Worm (Caenorhabditis elegans): ENCODE results near the gene srbc-76.
"Not testable (repeated sequence)": the region's sequence is repeated elsewhere in the genome, so short reads cannot be mapped to it uniquely, and the experiment has no call there.

DNA sequence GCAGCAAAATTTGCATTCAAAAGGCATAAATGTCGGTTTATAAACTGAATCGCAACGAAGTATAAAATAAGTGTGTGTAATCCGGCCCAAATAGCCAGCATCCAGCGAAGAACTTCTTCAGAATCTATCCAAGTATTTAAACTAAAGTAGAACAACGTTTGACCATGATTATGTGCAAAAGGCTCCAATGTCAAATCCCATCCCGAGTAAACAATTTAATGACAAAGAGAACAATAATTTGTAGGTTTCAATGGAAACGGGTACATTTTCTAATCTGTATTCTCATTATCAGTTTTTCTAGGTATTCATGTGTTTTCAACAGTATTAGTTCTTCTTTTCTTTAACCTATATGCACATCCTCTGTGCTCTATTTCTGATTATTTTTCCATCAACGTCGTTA, 44.5 kb upstream of the srbc-76 start, which contains the start of gene C41G6.12:
- not testable (repeated sequence) for TF ChIP-seq him-1, dao-5, W03F9.2 (tag; optimal IDR thresholded peaks at IDR 0.05)
